Fruit fly (Drosophila melanogaster): Measurements from ENCODE around the gene CG6893.

The CG6893 gene

DNA sequence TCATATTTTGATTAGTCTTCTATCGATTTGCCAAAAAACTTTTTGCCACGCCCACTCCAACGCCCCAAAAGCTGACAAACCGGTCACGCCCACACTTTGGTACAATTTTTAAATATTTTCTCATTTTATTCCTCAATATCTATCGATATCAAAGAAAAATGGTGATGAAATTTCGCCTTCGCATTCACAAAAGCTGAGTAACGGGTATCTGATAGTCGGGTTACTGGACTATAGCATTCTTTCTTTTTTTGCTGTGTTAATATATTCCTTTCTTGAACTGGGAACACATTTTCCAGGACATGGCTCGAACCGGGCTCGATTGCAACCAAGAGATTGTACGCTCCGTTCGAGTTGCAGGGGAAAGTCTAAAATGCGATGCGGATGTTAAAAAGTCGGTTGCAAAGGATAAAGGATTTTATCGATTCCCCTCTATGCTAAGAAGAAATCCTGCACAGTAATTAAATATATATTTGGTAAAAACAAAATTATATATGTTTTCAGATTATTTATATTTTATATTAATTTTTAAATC, 49.0 kb downstream of the CG6893 start:
- TF ChIP-seq rn (GFP tag; IDR thresholded peaks at IDR 0.05) (no peak), gl (tag; optimal IDR thresholded peaks at IDR 0.05) (no peak), EcR (GFP tag; optimal IDR thresholded peaks at IDR 0.05) (no peak), CG32121 (GFP tag; IDR thresholded peaks at IDR 0.05) (no peak), CG13204 (GFP tag; optimal IDR thresholded peaks at IDR 0.05) (no peak), CG15710 (tag; optimal IDR thresholded peaks at IDR 0.05) (no peak), Pif1A (GFP tag; optimal IDR thresholded peaks at IDR 0.05) (no peak), CG8159 (tag; optimal IDR thresholded peaks at IDR 0.05) (no peak), CG17806 (tag; optimal IDR thresholded peaks at IDR 0.05) (no peak), fd96Ca (GFP tag; IDR thresholded peaks at IDR 0.05) (no peak), CG34367 (tag; optimal IDR thresholded peaks at IDR 0.05) (no peak), CG12605 (GFP tag; IDR thresholded peaks at IDR 0.05) (no peak), CG10348 (GFP tag; IDR thresholded peaks at IDR 0.05) (no peak), CG4496 (GFP tag; IDR thresholded peaks at IDR 0.05) (no peak), CG14655 (GFP tag; optimal IDR thresholded peaks at IDR 0.05) (no peak), D1 (tag; optimal IDR thresholded peaks at IDR 0.05) (no peak), CG8301 (tag; optimal IDR thresholded peaks at IDR 0.05) (no peak)

dm6 chr3L:18743679-18744078, 49.7 kb downstream of the CG6893 start:
- TF ChIP-seq CG34367 (tag; optimal IDR thresholded peaks at IDR 0.05) (no peak), CG15710 (tag; optimal IDR thresholded peaks at IDR 0.05) (no peak), D1 (tag; optimal IDR thresholded peaks at IDR 0.05) (peak; percentile 67)

DNA sequence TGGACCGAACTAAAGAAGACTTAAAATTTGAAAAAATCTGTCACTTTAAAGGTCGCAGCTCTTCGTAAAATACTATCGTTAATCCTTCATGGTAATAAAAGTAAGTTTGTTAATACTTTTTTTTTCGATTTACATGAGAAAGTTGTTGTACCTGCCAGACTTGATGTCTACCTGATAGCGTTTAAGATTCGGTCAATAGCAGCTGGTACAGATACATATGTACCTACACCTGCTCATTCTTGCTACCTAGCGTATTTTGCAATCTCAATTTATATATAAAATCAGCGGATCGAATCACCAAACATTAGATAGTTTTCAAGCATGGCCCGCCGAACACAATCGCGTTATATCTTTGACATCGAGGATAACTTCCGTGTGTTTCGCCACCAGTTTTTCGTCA, 50.2 kb downstream of the CG6893 start, which contains the start of gene CG6885:
Gene CG6885 (plus strand): TSS at position 301 of the 400 bp plus-strand sequence.
- TF ChIP-seq CG9948 (tag; optimal IDR thresholded peaks at IDR 0.05), result no peak
- TF ChIP-seq Pif1B (GFP tag; optimal IDR thresholded peaks at IDR 0.05), result no peak
- no peak for TF ChIP-seq CG13204 (GFP tag; optimal IDR thresholded peaks at IDR 0.05)
- TF ChIP-seq Ets98B (GFP tag; IDR thresholded peaks at IDR 0.05), result no peak
- TF ChIP-seq CG10348 (GFP tag; IDR thresholded peaks at IDR 0.05), result no peak
- TF ChIP-seq Snoo (tag; optimal IDR thresholded peaks at IDR 0.05), result no peak
- TF ChIP-seq CG8159 (tag; optimal IDR thresholded peaks at IDR 0.05), result no peak
- TF ChIP-seq CG17806 (tag; optimal IDR thresholded peaks at IDR 0.05), result no peak
- no peak for TF ChIP-seq Pif1A (GFP tag; optimal IDR thresholded peaks at IDR 0.05)

Measured in whole organism, pupa.